Worm (Caenorhabditis elegans): ENCODE results near the gene srlf-17.

ce11 chrIV:11130774-11131173, 28.3 kb upstream of the srlf-17 start:
- TF ChIP-seq ceh-16 (tag; optimal IDR thresholded peaks at IDR 0.05), result no peak
- no peak for TF ChIP-seq unc-39 (tag; optimal IDR thresholded peaks at IDR 0.05)
- TF ChIP-seq R02D3.7 (tag; optimal IDR thresholded peaks at IDR 0.05), result no peak
- TF ChIP-seq nhr-77 (tag; optimal IDR thresholded peaks at IDR 0.05), result no peak
- TF ChIP-seq aly-2 (tag; optimal IDR thresholded peaks at IDR 0.05), result no peak
